Fruit fly (Drosophila melanogaster): ENCODE results near the gene CG33124.

dm6 chr2L:2221649-2222150, 12.8 kb upstream of the CG33124 start:
- TF ChIP-seq kay (GFP tag; ENCODE audit: borderline replicate concordance) (peak; percentile 96), CG1620 (GFP tag; optimal IDR thresholded peaks at IDR 0.05) (peak; percentile 98), ovo (GFP tag; optimal IDR thresholded peaks at IDR 0.05) (peak; percentile 98)
